Fruit fly (Drosophila melanogaster): Measurements from ENCODE around the gene CenG1A.

CenG1A gene

dm6 chr2L:13893439-13893838 lies 58.1 kb downstream of the CenG1A start (continued):
- no peak for TF ChIP-seq CG7839 (tag; optimal IDR thresholded peaks at IDR 0.05)
- no peak for TF ChIP-seq CG10431 (GFP tag; optimal IDR thresholded peaks at IDR 0.05)
- TF ChIP-seq nerfin-2 (GFP tag; IDR thresholded peaks at IDR 0.05; ENCODE audit: partially characterized antibody) = no peak
- no peak for TF ChIP-seq pzg (GFP tag; optimal IDR thresholded peaks at IDR 0.05)
- no peak for TF ChIP-seq CkIIα-i1 (GFP tag; IDR thresholded peaks at IDR 0.05)
- TF ChIP-seq gce (GFP tag; IDR thresholded peaks at IDR 0.05) = no peak
- TF ChIP-seq Atf3 (GFP tag; optimal IDR thresholded peaks at IDR 0.05) = no peak
- TF ChIP-seq gem (tag; optimal IDR thresholded peaks at IDR 0.05) = no peak
- no peak for TF ChIP-seq Optix (GFP tag; IDR thresholded peaks at IDR 0.05)
- no peak for TF ChIP-seq ken (GFP tag; IDR thresholded peaks at IDR 0.05)
- no peak for TF ChIP-seq CG4730 (GFP tag; IDR thresholded peaks at IDR 0.05)
- peak; percentile 45 for TF ChIP-seq CG7556 (GFP tag; optimal IDR thresholded peaks at IDR 0.05)
- TF ChIP-seq ab (GFP tag; optimal IDR thresholded peaks at IDR 0.05) = no peak
- TF ChIP-seq psq (GFP tag; optimal IDR thresholded peaks at IDR 0.05) = no peak
- TF ChIP-seq CG1792 (GFP tag; optimal IDR thresholded peaks at IDR 0.05) = no peak
- peak; percentile 22 for TF ChIP-seq Elba2 (GFP tag; optimal IDR thresholded peaks at IDR 0.05)
- TF ChIP-seq wdn (GFP tag; IDR thresholded peaks at IDR 0.05) = no peak
- TF ChIP-seq Bteb2 (GFP tag; optimal IDR thresholded peaks at IDR 0.05) = no peak
- TF ChIP-seq org-1 (GFP tag; optimal IDR thresholded peaks at IDR 0.05) = no peak
- TF ChIP-seq CG6683 (GFP tag; optimal IDR thresholded peaks at IDR 0.05) = no peak
- no peak for TF ChIP-seq Eip74EF (GFP tag; optimal IDR thresholded peaks at IDR 0.05)
- no peak for TF ChIP-seq CG33557 (GFP tag; optimal IDR thresholded peaks at IDR 0.05)
- TF ChIP-seq CG12659 (GFP tag; optimal IDR thresholded peaks at IDR 0.05) = no peak
- TF ChIP-seq CG18476 (GFP tag; optimal IDR thresholded peaks at IDR 0.05) = no peak
- TF ChIP-seq CG18262 (tag; optimal IDR thresholded peaks at IDR 0.05) = no peak
- no peak for TF ChIP-seq zfh2 (GFP tag; optimal IDR thresholded peaks at IDR 0.05)
- no peak for TF ChIP-seq vfl (GFP tag; optimal IDR thresholded peaks at IDR 0.05)
- no peak for TF ChIP-seq fd102C (GFP tag; optimal IDR thresholded peaks at IDR 0.05)
- TF ChIP-seq CG13287 (GFP tag; IDR thresholded peaks at IDR 0.05; ENCODE audit: partially characterized antibody) = no peak
- TF ChIP-seq CG11247 (GFP tag; IDR thresholded peaks at IDR 0.05) = no peak
- TF ChIP-seq ATbp (GFP tag; optimal IDR thresholded peaks at IDR 0.05) = peak; percentile 50
- peak in 1 of 2 experiments; percentile 14 for TF ChIP-seq dpn (GFP tag; optimal IDR thresholded peaks at IDR 0.05)
- no peak for TF ChIP-seq nau (GFP tag; optimal IDR thresholded peaks at IDR 0.05)
- TF ChIP-seq lov (optimal IDR thresholded peaks at IDR 0.05) = no peak
- no peak for TF ChIP-seq lov (GFP tag; IDR thresholded peaks at IDR 0.05)
- TF ChIP-seq CG17612 (GFP tag; IDR thresholded peaks at IDR 0.05) = no peak
- no peak for TF ChIP-seq CG2129 (GFP tag; IDR thresholded peaks at IDR 0.05; ENCODE audit: partially characterized antibody)
- TF ChIP-seq CG43689 (GFP tag; IDR thresholded peaks at IDR 0.05) = no peak
- TF ChIP-seq Sox100B (GFP tag; optimal IDR thresholded peaks at IDR 0.05) = no peak
- no peak for TF ChIP-seq so (GFP tag; IDR thresholded peaks at IDR 0.05)
- no peak for TF ChIP-seq trh (GFP tag; optimal IDR thresholded peaks at IDR 0.05)
- TF ChIP-seq Awh (GFP tag; IDR thresholded peaks at IDR 0.05) = peak; percentile 40
- TF ChIP-seq sob (GFP tag; IDR thresholded peaks at IDR 0.05) = no peak
- no peak for TF ChIP-seq CG12071 (GFP tag; optimal IDR thresholded peaks at IDR 0.05)
- no peak for TF ChIP-seq CG18011 (GFP tag; optimal IDR thresholded peaks at IDR 0.05)
- TF ChIP-seq lbe (GFP tag; optimal IDR thresholded peaks at IDR 0.05) = no peak
- TF ChIP-seq fd96Cb (tag; optimal IDR thresholded peaks at IDR 0.05) = peak; percentile 41
- no peak for TF ChIP-seq Dfd (GFP tag; optimal IDR thresholded peaks at IDR 0.05)
- no peak for TF ChIP-seq Spps (tag; optimal IDR thresholded peaks at IDR 0.05)
- no peak for TF ChIP-seq kni (GFP tag; optimal IDR thresholded peaks at IDR 0.05)
- no peak for TF ChIP-seq CG31365 (tag; optimal IDR thresholded peaks at IDR 0.05)

Data from whole organism, embryonic.